Worm (Caenorhabditis elegans) whole organism, midembryonic: ENCODE measurements around the gene ubxn-6.

Source experiments
- flt-1 ChIP-seq: fragments of 200-800 bp; sonication (Bioruptor generic); IDR thresholded peaks from 2 replicates; pipeline ENCODE4 v1.3.6; 2022; ENCODE audit warnings: missing genetic modification characterization, missing compliant biosample characterization
- med-1 ChIP-seq: sonication (generic microtip); optimal IDR thresholded peaks from 2 replicates; lab custom pipeline; 2017; ENCODE audit warnings: missing genetic modification characterization, mild to moderate bottlenecking, missing compliant biosample characterization, antibody characterized with exemption, missing genetic modification reagents; ENCODE audit not compliant: insufficient read depth

ce11 chrIV:4788332-4788731 lies 21.0 kb downstream of the ubxn-6 start, which contains the start of gene nhr-104:
- no peak for TF ChIP-seq med-1 (GFP tag; lab: Kevin White, UChicago)
- TF ChIP-seq flt-1 (GFP tag; lab: Robert Waterston, UW), result no peak
